Fruit fly (Drosophila melanogaster) whole organism: ENCODE results near the gene CREG.

Experiments used
- Dll ChIP-seq: fragments of >200 bp; optimal IDR thresholded peaks from 2 replicates; lab custom pipeline; 2017
- EcR ChIP-seq, 2 experiments: fragments of >200 bp; optimal IDR thresholded peaks; 2 replicates each; lab custom pipeline; 2017; ENCODE audit warnings: missing biosample characterization in 2 of 2, missing genetic modification characterization in 2 of 2, missing genetic modification reagents in 2 of 2
- pan ChIP-seq: fragments of >200 bp; optimal IDR thresholded peaks from 2 replicates; lab custom pipeline; 2017
- psq ChIP-seq: fragments of >200 bp; optimal IDR thresholded peaks from 2 replicates; lab custom pipeline; 2017
- usp ChIP-seq: fragments of >200 bp; optimal IDR thresholded peaks from 2 replicates; lab custom pipeline; 2017; ENCODE audit warnings: missing biosample characterization, missing genetic modification characterization, mixed read lengths

DNA sequence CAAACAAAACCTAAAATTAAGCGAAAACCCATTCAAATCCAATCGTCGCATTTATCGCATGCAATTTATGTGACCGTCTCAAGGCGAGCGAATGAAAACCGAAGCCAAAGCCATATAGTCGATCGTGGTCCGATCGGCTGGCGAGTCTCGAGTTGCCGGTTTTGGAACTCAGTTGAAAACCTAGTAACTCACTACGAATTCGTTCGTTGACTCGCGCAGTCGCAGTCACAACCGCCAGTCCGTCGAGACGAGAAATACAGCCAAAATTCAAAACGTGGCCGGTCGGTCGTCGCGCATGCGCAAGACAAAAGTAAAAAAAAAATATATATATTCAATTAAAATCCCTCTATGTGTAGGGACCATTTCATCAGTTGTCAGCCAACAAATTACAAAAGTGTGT lies 14.7 kb downstream of the CREG start, which contains the start of gene lute:
- TF ChIP-seq EcR (GFP tag; optimal IDR thresholded peaks at IDR 0.05; lab: Kevin White, UChicago) (no peak), psq (lab: Kevin White, UChicago) (no peak), pan (lab: Kevin White, UChicago) (no peak), Dll (no peak), usp (GFP tag; lab: Kevin White, UChicago) (no peak)
